Fruit fly (Drosophila melanogaster) whole organism, embryonic: ENCODE measurements around the gene CG33269.

ENCODE experiments used
- Dip2 ChIP-seq: fragments of 200-800 bp; sonication (Bioruptor generic); IDR thresholded peaks from 2 replicates; pipeline ENCODE4 v1.3.6; 2022; ENCODE audit warnings: missing biosample characterization, missing genetic modification characterization
- Gsc ChIP-seq: fragments of 200-800 bp; sonication (Bioruptor generic); IDR thresholded peaks from 2 replicates; pipeline ENCODE4 v1.3.6; 2022; ENCODE audit warnings: missing biosample characterization, missing genetic modification characterization
- Mes4 ChIP-seq: fragments of 200-800 bp; sonication (Bioruptor generic); optimal IDR thresholded peaks from 2 replicates; lab custom pipeline; 2016; ENCODE audit warnings: missing biosample characterization, missing genetic modification characterization

DNA sequence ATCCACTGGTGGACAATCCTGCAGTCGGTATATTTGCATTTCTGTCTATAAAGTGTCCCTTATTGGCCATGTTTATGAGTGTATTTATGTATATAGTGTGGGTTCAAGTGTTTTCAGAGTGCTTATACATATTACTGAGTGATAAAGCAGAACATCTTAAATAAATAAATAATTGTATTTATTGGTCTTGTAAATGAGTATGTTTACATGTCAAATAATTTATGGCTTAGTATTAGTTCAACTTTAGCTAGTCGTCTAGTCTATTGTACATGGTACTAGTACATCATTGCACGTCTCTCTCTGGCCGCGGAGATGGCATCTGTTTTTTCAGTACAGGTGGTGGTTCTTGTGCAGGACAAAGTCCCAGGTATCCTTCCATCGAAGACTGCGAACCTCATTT lies 2.0 kb upstream of the CG33269 start, which contains the start of gene CG32086:
- TF ChIP-seq Mes4 (GFP tag; lab: Kevin White, UChicago) (no peak), Dip2 (GFP tag; lab: Robert Waterston, UW) (no peak), Gsc (GFP tag; lab: Robert Waterston, UW) (no peak)
